Fruit fly (Drosophila melanogaster) whole organism, embryonic: ENCODE measurements around the gene fok.
A peak's percentile ranks its signal among the peaks of the same experiment; 100 is the strongest.

Source experiments
- ATbp ChIP-seq: fragments of 200-800 bp; sonication (Bioruptor generic); optimal IDR thresholded peaks from 2 replicates; lab custom pipeline; 2017; ENCODE audit warnings: missing biosample characterization, mild to moderate bottlenecking, missing genetic modification characterization, missing genetic modification reagents
- Adf1 ChIP-seq: fragments of 200-800 bp; sonication (Bioruptor generic); IDR thresholded peaks from 2 replicates; pipeline ENCODE4 v1.3.6; 2022; ENCODE audit warnings: missing biosample characterization, missing genetic modification characterization
- CG10431 ChIP-seq: fragments of 200-800 bp; sonication (Bioruptor generic); optimal IDR thresholded peaks from 3 replicates; lab custom pipeline; 2018; ENCODE audit warnings: missing biosample characterization, mild to moderate bottlenecking, missing genetic modification characterization
- CG10654 ChIP-seq: fragments of 200-800 bp; sonication (Bioruptor generic); optimal IDR thresholded peaks from 2 replicates; lab custom pipeline; 2016; ENCODE audit warnings: missing biosample characterization, missing genetic modification characterization
- CG11093 ChIP-seq: fragments of 200-800 bp; sonication (Bioruptor generic); IDR thresholded peaks from 3 replicates; pipeline ENCODE4 v1.3.6; 2022; ENCODE audit warnings: missing biosample characterization, missing genetic modification characterization
- CG11456 ChIP-seq: fragments of 200-800 bp; sonication (Bioruptor generic); IDR thresholded peaks from 3 replicates; pipeline ENCODE4 v1.3.6; 2022; ENCODE audit warnings: missing biosample characterization, missing genetic modification characterization
- CG11504 ChIP-seq: fragments of 200-800 bp; sonication (Bioruptor generic); optimal IDR thresholded peaks from 3 replicates; lab custom pipeline; 2019; ENCODE audit warnings: missing biosample characterization, mild to moderate bottlenecking, missing genetic modification characterization, moderate library complexity
- CG12942 ChIP-seq: fragments of 200-800 bp; sonication (Bioruptor generic); optimal IDR thresholded peaks from 3 replicates; lab custom pipeline; 2016; ENCODE audit warnings: missing biosample characterization, missing genetic modification characterization
- CG13287 ChIP-seq: fragments of 200-800 bp; sonication (Bioruptor generic); IDR thresholded peaks from 2 replicates; pipeline ENCODE4 v1.3.6; 2022; ENCODE audit warnings: missing biosample characterization, missing genetic modification characterization; ENCODE audit not compliant: partially characterized antibody
- CG13894 ChIP-seq: fragments of 200-800 bp; sonication (Bioruptor generic); optimal IDR thresholded peaks from 3 replicates; lab custom pipeline; 2018; ENCODE audit warnings: missing biosample characterization, mild to moderate bottlenecking, missing genetic modification characterization, moderate library complexity
- CG17361 ChIP-seq: fragments of 200-800 bp; sonication (Bioruptor generic); IDR thresholded peaks from 3 replicates; pipeline ENCODE4 v1.3.6; 2022; ENCODE audit warnings: missing biosample characterization, missing genetic modification characterization
- CG18599 ChIP-seq: fragments of 200-800 bp; sonication (Bioruptor generic); optimal IDR thresholded peaks from 3 replicates; lab custom pipeline; 2017; ENCODE audit warnings: missing biosample characterization, missing genetic modification characterization, mild to moderate bottlenecking, moderate library complexity, missing genetic modification reagents
- CG30403 ChIP-seq: fragments of 200-800 bp; sonication (Bioruptor generic); optimal IDR thresholded peaks from 3 replicates; lab custom pipeline; 2016; ENCODE audit warnings: missing biosample characterization, missing genetic modification characterization
- CG34224 ChIP-seq: fragments of 200-800 bp; sonication (Bioruptor generic); IDR thresholded peaks from 3 replicates; pipeline ENCODE4 v1.3.6; 2022; ENCODE audit warnings: missing biosample characterization, missing genetic modification characterization; ENCODE audit not compliant: partially characterized antibody
- CG3726 ChIP-seq: fragments of 200-800 bp; sonication (Bioruptor generic); IDR thresholded peaks from 3 replicates; pipeline ENCODE4, ENCODE4 v1.3.6; 2022; ENCODE audit warnings: missing biosample characterization, missing genetic modification characterization
- CG4360 ChIP-seq: fragments of 200-800 bp; sonication (Bioruptor generic); IDR thresholded peaks from 2 replicates; pipeline ENCODE4 v1.3.6; 2022; ENCODE audit warnings: missing biosample characterization, missing genetic modification characterization
- CG7786 ChIP-seq: fragments of 200-800 bp; sonication (Bioruptor generic); optimal IDR thresholded peaks from 2 replicates; lab custom pipeline; 2016; ENCODE audit warnings: missing biosample characterization, missing genetic modification characterization
- CG8944 ChIP-seq: fragments of 200-800 bp; sonication (Bioruptor generic); optimal IDR thresholded peaks from 3 replicates; lab custom pipeline; 2016; ENCODE audit warnings: missing biosample characterization, missing genetic modification characterization
- CG9609 ChIP-seq: fragments of 200-800 bp; sonication (Bioruptor generic); optimal IDR thresholded peaks from 3 replicates; lab custom pipeline; 2016; ENCODE audit warnings: missing biosample characterization, missing genetic modification characterization
- Dad ChIP-seq: fragments of 200-800 bp; sonication (Bioruptor generic); optimal IDR thresholded peaks from 3 replicates; lab custom pipeline; 2016; ENCODE audit warnings: missing biosample characterization, missing genetic modification characterization
- Dip3 ChIP-seq: fragments of 200-800 bp; sonication (Bioruptor generic); optimal IDR thresholded peaks from 3 replicates; lab custom pipeline; 2016; ENCODE audit warnings: missing biosample characterization, missing genetic modification characterization
- Dref ChIP-seq: fragments of 200-800 bp; sonication (Bioruptor generic); IDR thresholded peaks from 2 replicates; pipeline ENCODE4 v1.3.6; 2022; ENCODE audit warnings: missing biosample characterization, missing genetic modification characterization
- Drgx ChIP-seq: fragments of 200-800 bp; sonication (Bioruptor generic); IDR thresholded peaks from 2 replicates; pipeline ENCODE4 v1.3.6; 2022; ENCODE audit warnings: missing biosample characterization, missing genetic modification characterization
- Ets65A ChIP-seq: fragments of 200-800 bp; sonication (Bioruptor generic); peaks from one replicate; lab custom pipeline; 2016; ENCODE audit warnings: missing biosample characterization, missing genetic modification characterization
- GATAe ChIP-seq: fragments of 200-800 bp; sonication (Bioruptor generic); conservative IDR thresholded peaks from 2 replicates; pipeline ENCODE4 v1.3.6; 2022; ENCODE audit warnings: missing biosample characterization, missing genetic modification characterization
- Gug ChIP-seq: fragments of 200-800 bp; sonication (Bioruptor generic); IDR thresholded peaks from 4 replicates; pipeline ENCODE4 v1.3.6; 2022; ENCODE audit warnings: missing biosample characterization, missing genetic modification characterization
- Hr3 ChIP-seq: fragments of 200-800 bp; sonication (Bioruptor generic); optimal IDR thresholded peaks from 3 replicates; lab custom pipeline; 2016; ENCODE audit warnings: missing biosample characterization, missing genetic modification characterization
- Hr51 ChIP-seq, 2 experiments: fragments of 200-800 bp; sonication (Bioruptor generic); optimal IDR thresholded peaks; 2 replicates in 1 of 2; 3 replicates in 1 of 2; lab custom pipeline; 2016 to 2018; ENCODE audit warnings: missing biosample characterization in 2 of 2, missing genetic modification characterization in 2 of 2, mild to moderate bottlenecking in 1 of 2, moderate library complexity in 1 of 2
- Med ChIP-seq: fragments of 200-800 bp; sonication (Bioruptor generic); peaks from one replicate; lab custom pipeline; 2016; ENCODE audit warnings: missing biosample characterization, missing genetic modification characterization, mild to moderate bottlenecking, inconsistent platforms, moderate library complexity
- NC2β ChIP-seq: fragments of 200-800 bp; sonication (Bioruptor generic); optimal IDR thresholded peaks from 2 replicates; lab custom pipeline; 2016; ENCODE audit warnings: missing biosample characterization, missing genetic modification characterization
- Nf-YC ChIP-seq: fragments of 200-800 bp; optimal IDR thresholded peaks from 3 replicates; lab custom pipeline; 2019; ENCODE audit warnings: missing biosample characterization, mild to moderate bottlenecking, missing genetic modification characterization, moderate library complexity
- Sry-δ ChIP-seq: fragments of 200-800 bp; sonication (Bioruptor generic); optimal IDR thresholded peaks from 2 replicates; lab custom pipeline; 2016; ENCODE audit warnings: missing biosample characterization, missing genetic modification characterization
- Trl ChIP-seq, 3 experiments: fragments of >200 bp in 2 of 3; fragments of 200-800 bp in 1 of 3; sonication (Bioruptor generic) in 1 of 3; optimal IDR thresholded peaks; 2 replicates in 1 of 3; 3 replicates in 2 of 3; lab custom pipeline; 2016 to 2017; ENCODE audit warnings: missing biosample characterization in 1 of 3, missing genetic modification characterization in 1 of 3
- al ChIP-seq: fragments of 200-800 bp; sonication (Bioruptor generic); IDR thresholded peaks from 2 replicates; pipeline ENCODE4 v1.3.6; 2022; ENCODE audit warnings: missing biosample characterization, missing genetic modification characterization
- cwo ChIP-seq: fragments of 200-800 bp; sonication (Bioruptor generic); optimal IDR thresholded peaks from 3 replicates; lab custom pipeline; 2017; ENCODE audit warnings: missing biosample characterization, missing genetic modification characterization, mild to moderate bottlenecking, moderate library complexity, missing genetic modification reagents
- dmrt99B ChIP-seq: fragments of 200-800 bp; sonication (Bioruptor generic); optimal IDR thresholded peaks from 2 replicates; lab custom pipeline; 2018; ENCODE audit warnings: missing biosample characterization, mild to moderate bottlenecking, missing genetic modification characterization, moderate library complexity
- exex ChIP-seq: fragments of 200-800 bp; sonication (Bioruptor generic); optimal IDR thresholded peaks from 4 replicates; lab custom pipeline; 2018; ENCODE audit warnings: missing biosample characterization, mild to moderate bottlenecking, missing genetic modification characterization, moderate library complexity
- ftz-f1 ChIP-seq: fragments of 200-800 bp; sonication (Bioruptor generic); optimal IDR thresholded peaks from 2 replicates; lab custom pipeline; 2016; ENCODE audit warnings: missing biosample characterization, missing genetic modification characterization
- hkb ChIP-seq, 2 experiments: fragments of 200-800 bp in 1 of 2; fragments of >200 bp in 1 of 2; sonication (Bioruptor generic) in 1 of 2; IDR thresholded peaks in 1 of 2; optimal IDR thresholded peaks in 1 of 2; 2 replicates each; pipeline versions ENCODE4 v1.3.6 to Lab custom; 2017 to 2022; ENCODE audit warnings: missing biosample characterization in 1 of 2, missing genetic modification characterization in 1 of 2
- lilli ChIP-seq: fragments of 200-800 bp; sonication (Bioruptor generic); optimal IDR thresholded peaks from 3 replicates; lab custom pipeline; 2016; ENCODE audit warnings: missing biosample characterization, missing genetic modification characterization
- onecut ChIP-seq: fragments of 200-800 bp; sonication (Bioruptor generic); IDR thresholded peaks from 2 replicates; pipeline ENCODE4 v1.3.6; 2022; ENCODE audit warnings: missing biosample characterization, missing genetic modification characterization
- slou ChIP-seq: fragments of 200-800 bp; sonication (Bioruptor generic); optimal IDR thresholded peaks from 3 replicates; lab custom pipeline; 2016; ENCODE audit warnings: missing biosample characterization, missing genetic modification characterization
- so ChIP-seq: fragments of 200-800 bp; sonication (Bioruptor generic); IDR thresholded peaks from 3 replicates; pipeline ENCODE4 v1.3.6; 2022; ENCODE audit warnings: missing biosample characterization, missing genetic modification characterization
- sqz ChIP-seq: fragments of 200-800 bp; sonication (Bioruptor generic); optimal IDR thresholded peaks from 3 replicates; lab custom pipeline; 2018; ENCODE audit warnings: missing biosample characterization, mild to moderate bottlenecking, missing genetic modification characterization
- sug ChIP-seq: fragments of 200-800 bp; optimal IDR thresholded peaks from 2 replicates; lab custom pipeline; 2019; ENCODE audit warnings: missing biosample characterization, mild to moderate bottlenecking, missing genetic modification characterization, moderate library complexity
- tgo ChIP-seq: fragments of 200-800 bp; sonication (Bioruptor generic); IDR thresholded peaks from 3 replicates; pipeline ENCODE4 v1.3.6; 2022; ENCODE audit warnings: missing biosample characterization, missing genetic modification characterization
- tup ChIP-seq: fragments of 200-800 bp; sonication (Bioruptor generic); optimal IDR thresholded peaks from 2 replicates; lab custom pipeline; 2016; ENCODE audit warnings: missing biosample characterization, mild to moderate bottlenecking, missing genetic modification characterization, moderate library complexity
- vvl ChIP-seq: fragments of 200-800 bp; sonication (Bioruptor generic); IDR thresholded peaks from 2 replicates; pipeline ENCODE4 v1.3.6; 2022; ENCODE audit warnings: missing biosample characterization, missing genetic modification characterization
- zfh1 ChIP-seq: fragments of 200-800 bp; sonication (Bioruptor generic); IDR thresholded peaks from 3 replicates; pipeline ENCODE4 v1.3.6; 2022; ENCODE audit warnings: missing biosample characterization, missing genetic modification characterization

Gene fok

dm6 chr2L:20078880-20079279, 6.0 kb downstream of the fok start (continued):
- TF ChIP-seq Dip3 (peak; percentile 46), zfh1 (GFP tag; lab: Robert Waterston, UW) (no peak), al (GFP tag; lab: Robert Waterston, UW) (peak; percentile 24; the same call in 1 of the 2 replicates), ftz-f1 (GFP tag; lab: Kevin White, UChicago) (peak; percentile 24), CG8944 (GFP tag; lab: Kevin White, UChicago) (peak; percentile 22), Adf1 (GFP tag; lab: Robert Waterston, UW) (peak; percentile 25; the same call in 1 of the 2 replicates), sug (tag; lab: Kevin White, UChicago) (peak; percentile 47), Ets65A (GFP tag; lab: Kevin White, UChicago) (no peak), CG17361 (GFP tag; lab: Robert Waterston, UW) (peak; percentile 62; the same call in 2 of the 3 replicates), CG10431 (no peak), so (GFP tag; lab: Robert Waterston, UW) (no peak), dmrt99B (tag; lab: Kevin White, UChicago) (peak; percentile 39), Gug (GFP tag; lab: Robert Waterston, UW) (0 out of 4 replicates have a peak, but pooled peaks have one; percentile 20), lilli (GFP tag; lab: Kevin White, UChicago) (peak; percentile 15), CG9609 (GFP tag; lab: Kevin White, UChicago) (no peak), CG30403 (GFP tag; lab: Kevin White, UChicago) (peak; percentile 29), CG11456 (0 out of 3 replicates have a peak, but pooled peaks have one; percentile 14), vvl (no peak), CG11093 (no peak), CG13894 (tag; lab: Kevin White, UChicago) (no peak), CG12942 (no peak), CG3726 (GFP tag; lab: Robert Waterston, UW) (0 out of 3 replicates have a peak, but pooled peaks have one; percentile 38), hkb (optimal IDR thresholded peaks at IDR 0.05; lab: Kevin White, UChicago) (no peak), hkb (GFP tag; IDR thresholded peaks at IDR 0.05; lab: Robert Waterston, UW) (no peak), CG11504 (tag; lab: Kevin White, UChicago) (peak; percentile 23), CG18599 (GFP tag; lab: Kevin White, UChicago) (peak; percentile 57), Dad (no peak), CG13287 (GFP tag; lab: Robert Waterston, UW) (no peak), Trl (optimal IDR thresholded peaks at IDR 0.05; lab: Kevin White, UChicago) (no peak), Trl (GFP tag; optimal IDR thresholded peaks at IDR 0.05; lab: Kevin White, UChicago) (peak; percentile 31), GATAe (GFP tag; lab: Robert Waterston, UW) (no peak; the same call in 1 of the 2 replicates)

- TF ChIP-seq tgo (GFP tag; lab: Robert Waterston, UW) (no peak), Med (GFP tag; lab: Kevin White, UChicago) (peak; percentile 33), Dref (GFP tag; lab: Robert Waterston, UW) (no peak), Hr3 (GFP tag; lab: Kevin White, UChicago) (no peak), onecut (no peak), CG34224 (no peak), CG10654 (GFP tag; lab: Kevin White, UChicago) (no peak), slou (no peak), Nf-YC (tag; lab: Kevin White, UChicago) (peak; percentile 9), Sry-δ (GFP tag; lab: Kevin White, UChicago) (no peak), tup (GFP tag; lab: Kevin White, UChicago) (no peak), NC2β (no peak), ATbp (GFP tag; lab: Kevin White, UChicago) (peak; percentile 4), Hr51 (GFP tag; optimal IDR thresholded peaks at IDR 0.05; lab: Kevin White, UChicago) (no peak), sqz (GFP tag; lab: Kevin White, UChicago) (peak; percentile 30), CG4360 (GFP tag; lab: Robert Waterston, UW) (no peak), Drgx (GFP tag; lab: Robert Waterston, UW) (no peak), CG7786 (no peak), exex (peak; percentile 94), cwo (GFP tag; lab: Kevin White, UChicago) (peak; percentile 79)
Measured at dm6 chr2L:20077423-20078401, 7.2 kb downstream of the fok start.
